Fruit fly (Drosophila melanogaster): ENCODE measurements around the gene CG11149.

CG11149 gene

DNA sequence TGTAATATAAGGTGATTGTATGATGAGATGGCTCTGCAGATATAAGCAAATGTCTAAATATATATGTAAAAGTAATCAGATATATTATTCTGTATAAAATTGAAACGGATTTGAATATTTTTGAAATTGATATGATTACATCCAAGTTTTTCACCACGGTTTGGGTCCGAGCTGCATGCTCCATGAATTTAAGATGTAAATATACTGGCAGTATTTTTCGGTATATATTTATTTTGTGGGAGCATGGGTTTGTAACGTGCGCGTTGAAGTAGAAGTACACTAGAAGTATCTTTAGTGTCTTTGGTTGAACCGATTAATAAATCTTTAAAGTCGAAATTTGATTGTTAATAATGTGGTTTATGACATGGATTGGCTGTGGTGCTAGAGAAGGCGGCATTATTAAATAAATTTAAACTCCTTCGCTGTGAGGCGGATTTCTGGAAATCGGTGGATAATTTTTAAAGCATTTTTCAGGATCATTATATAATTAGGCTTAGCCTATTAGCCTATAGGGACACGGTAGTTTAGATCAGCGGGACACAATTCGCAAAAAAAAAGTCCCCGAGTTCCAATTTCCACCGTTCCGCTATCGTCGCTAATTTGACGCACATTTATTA is 3.3 kb upstream of the CG11149 start:
- TF ChIP-seq CG17801 (GFP tag; optimal IDR thresholded peaks at IDR 0.05; ENCODE audit: partially characterized antibody), result no peak

DNA sequence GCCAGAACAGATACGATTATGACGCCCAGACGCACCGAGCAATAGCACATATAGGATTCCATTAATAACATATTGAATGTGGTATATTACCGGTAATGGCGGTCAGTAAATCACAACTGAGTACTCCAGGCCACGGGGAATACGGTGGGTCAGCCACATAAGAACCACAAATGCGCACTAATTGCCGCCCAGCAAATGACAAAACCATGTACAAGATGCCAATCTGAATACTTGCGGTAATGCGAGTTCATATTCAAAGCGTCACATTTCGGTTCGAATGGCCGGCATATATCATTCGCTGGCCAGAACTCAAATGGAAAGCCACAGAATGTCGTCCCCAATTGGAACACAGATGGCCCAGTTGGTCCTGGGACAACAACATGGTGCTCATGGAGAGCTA is 4.1 kb downstream of the CG11149 start, which contains the start of the genes CG14007 and CG34011:
TSS of gene CG14007 (minus strand) at position 101 of the 400 bp plus-strand sequence.
TSS of gene CG34011 (plus strand) at position 122 of the 400 bp plus-strand sequence.
- TF ChIP-seq CG17801 (GFP tag; optimal IDR thresholded peaks at IDR 0.05; ENCODE audit: partially characterized antibody), result no peak

dm6 chr2L:5706074-5706473 is 14.6 kb downstream of the CG11149 start, which contains the start of gene CG7236:
TSS of gene CG7236 (plus strand) at chr2L:5706374.
- no peak for TF ChIP-seq CG17801 (GFP tag; optimal IDR thresholded peaks at IDR 0.05; ENCODE audit: partially characterized antibody)

DNA sequence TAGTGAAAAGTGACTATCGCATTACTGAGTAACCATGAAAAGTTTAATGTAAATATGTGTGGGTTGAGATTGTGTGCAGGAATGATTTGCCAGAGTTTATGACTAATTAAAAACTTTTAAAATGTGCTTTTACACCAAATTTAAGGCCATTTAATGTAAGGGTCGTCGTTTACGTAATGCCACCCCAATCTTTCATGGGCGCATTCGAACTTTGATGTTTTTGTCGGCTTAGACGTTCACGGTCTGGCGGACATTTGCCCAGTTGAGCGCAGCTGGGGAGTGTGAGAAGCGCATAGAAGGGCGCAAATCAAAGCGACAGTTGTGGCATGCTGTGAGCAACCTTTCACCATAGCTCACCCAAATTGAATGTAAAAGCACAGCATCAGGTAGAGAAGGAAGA is 42.4 kb downstream of the CG11149 start, which contains the start of gene CG12511:
TSS of gene CG12511 (plus strand) at position 301 of the 400 bp plus-strand sequence.
- no peak for TF ChIP-seq CG17801 (GFP tag; optimal IDR thresholded peaks at IDR 0.05; ENCODE audit: partially characterized antibody)
